Worm (Caenorhabditis elegans) whole organism, L4 larva: ENCODE measurements around the gene F08F3.1.

Source experiments
- F10B5.3 ChIP-seq: sonication (generic microtip); optimal IDR thresholded peaks from 2 replicates; lab custom pipeline; 2016; ENCODE audit warnings: mild to moderate bottlenecking, missing genetic modification characterization, missing compliant biosample characterization
- F37D6.2 ChIP-seq: sonication (generic microtip); optimal IDR thresholded peaks from 2 replicates; lab custom pipeline; 2016; ENCODE audit warnings: mild to moderate bottlenecking, missing genetic modification characterization, missing compliant biosample characterization
- ZK337.2 ChIP-seq: fragments of 200-800 bp; sonication (Bioruptor generic); IDR thresholded peaks from 2 replicates; pipeline ENCODE4 v1.3.6; 2022; ENCODE audit warnings: missing genetic modification reagents, missing genetic modification characterization, missing compliant biosample characterization
- aha-1 ChIP-seq: fragments of 150-350 bp; peaks from one replicate; lab custom pipeline; 2014; ENCODE audit warnings: missing biosample characterization, missing genetic modification characterization
- attf-4 ChIP-seq: sonication (generic microtip); optimal IDR thresholded peaks from 3 replicates; lab custom pipeline; 2017; ENCODE audit warnings: missing biosample characterization, missing genetic modification characterization
- ceh-82 ChIP-seq: sonication (generic microtip); optimal IDR thresholded peaks from 2 replicates; lab custom pipeline; 2017; ENCODE audit warnings: missing biosample characterization, missing genetic modification characterization
- daf-16 ChIP-seq, 3 experiments: sonication (generic microtip); optimal IDR thresholded peaks; 2 replicates each; lab custom pipeline; 2016 to 2017; ENCODE audit warnings: missing genetic modification characterization in 3 of 3, missing genetic modification reagents in 3 of 3, mild to moderate bottlenecking in 2 of 3, missing compliant biosample characterization in 2 of 3, missing biosample characterization in 1 of 3, moderate library complexity in 1 of 3
- daf-19 ChIP-seq: fragments of 200-800 bp; sonication (Bioruptor generic); conservative IDR thresholded peaks from 2 replicates; pipeline ENCODE4 v1.3.6; 2022; ENCODE audit warnings: missing genetic modification characterization, missing compliant biosample characterization
- daf-8 ChIP-seq: fragments of 200-800 bp; sonication (Bioruptor generic); IDR thresholded peaks from 2 replicates; pipeline ENCODE4 v1.3.6; 2022; ENCODE audit warnings: missing genetic modification characterization, missing compliant biosample characterization
- dmd-8 ChIP-seq: fragments of 200-800 bp; sonication (Bioruptor generic); IDR thresholded peaks from 2 replicates; pipeline ENCODE4 v1.3.6; 2022; ENCODE audit warnings: missing genetic modification characterization, missing compliant biosample characterization
- dve-1 ChIP-seq: sonication (generic microtip); optimal IDR thresholded peaks from 2 replicates; lab custom pipeline; 2017; ENCODE audit warnings: antibody characterized with exemption, mild to moderate bottlenecking, missing genetic modification characterization, missing compliant biosample characterization; ENCODE audit not compliant: insufficient read depth
- egl-27 ChIP-seq: sonication (generic microtip); optimal IDR thresholded peaks from 3 replicates; lab custom pipeline; 2017; ENCODE audit warnings: missing biosample characterization, missing genetic modification reagents, missing genetic modification characterization
- fos-1 ChIP-seq: fragments of 150-350 bp; optimal IDR thresholded peaks from 2 replicates; lab custom pipeline; 2014; ENCODE audit warnings: missing biosample characterization, missing genetic modification characterization
- hlh-30 ChIP-seq: sonication (generic microtip); optimal IDR thresholded peaks from 2 replicates; lab custom pipeline; 2017; ENCODE audit warnings: antibody characterized with exemption, mild to moderate bottlenecking, missing genetic modification characterization, missing compliant biosample characterization; ENCODE audit not compliant: insufficient read depth
- lin-38 ChIP-seq: fragments of 200-800 bp; sonication (Bioruptor generic); IDR thresholded peaks from 2 replicates; pipeline ENCODE4 v1.3.6; 2022; ENCODE audit warnings: missing genetic modification reagents, missing genetic modification characterization, missing compliant biosample characterization
- mxl-2 ChIP-seq: fragments of 200-800 bp; sonication (Bioruptor generic); conservative IDR thresholded peaks from 2 replicates; pipeline ENCODE4 v1.3.6; 2022; ENCODE audit warnings: missing genetic modification reagents, missing genetic modification characterization, missing compliant biosample characterization
- nhr-11 ChIP-seq: fragments of 150-350 bp; optimal IDR thresholded peaks from 2 replicates; lab custom pipeline; 2014; ENCODE audit warnings: missing biosample characterization, missing genetic modification characterization
- nhr-76 ChIP-seq: fragments of 150-350 bp; optimal IDR thresholded peaks from 2 replicates; lab custom pipeline; 2014; ENCODE audit warnings: missing biosample characterization, missing genetic modification characterization
- nhr-77 ChIP-seq: fragments of 150-350 bp; optimal IDR thresholded peaks from 2 replicates; lab custom pipeline; 2014; ENCODE audit warnings: missing biosample characterization, missing genetic modification characterization
- pha-4 ChIP-seq, 2 experiments: fragments of 150-350 bp in 1 of 2; fragments of 200-800 bp in 1 of 2; sonication (Bioruptor generic) in 1 of 2; IDR thresholded peaks in 1 of 2; optimal IDR thresholded peaks in 1 of 2; 2 replicates each; pipeline versions ENCODE4 v1.3.6 to Lab custom; 2014 to 2022; ENCODE audit warnings: missing genetic modification characterization in 2 of 2, missing genetic modification reagents in 2 of 2, missing biosample characterization in 1 of 2, missing compliant biosample characterization in 1 of 2
- pqm-1 ChIP-seq: sonication (generic microtip); optimal IDR thresholded peaks from 2 replicates; lab custom pipeline; 2017; ENCODE audit warnings: missing biosample characterization, missing genetic modification characterization
- skn-1 ChIP-seq: fragments of 150-350 bp; optimal IDR thresholded peaks from 2 replicates; lab custom pipeline; 2014; ENCODE audit warnings: missing biosample characterization, missing genetic modification characterization
- snpc-1.2 ChIP-seq: fragments of 200-800 bp; sonication (Bioruptor generic); IDR thresholded peaks from 2 replicates; pipeline ENCODE4 v1.3.6; 2022; ENCODE audit warnings: missing genetic modification reagents, missing genetic modification characterization, missing compliant biosample characterization
- snpc-4 ChIP-seq: fragments of 150-350 bp; optimal IDR thresholded peaks from 2 replicates; lab custom pipeline; 2014; ENCODE audit warnings: missing biosample characterization, missing genetic modification characterization
- spr-3 ChIP-seq: fragments of 200-800 bp; sonication (Bioruptor generic); optimal IDR thresholded peaks from 2 replicates; lab custom pipeline; 2018; ENCODE audit warnings: mild to moderate bottlenecking, missing genetic modification characterization, missing compliant biosample characterization
- tra-1 ChIP-seq: fragments of 200-800 bp; sonication (Bioruptor generic); IDR thresholded peaks from 2 replicates; pipeline ENCODE4 v1.3.6; 2022; ENCODE audit warnings: missing genetic modification reagents, missing genetic modification characterization, missing compliant biosample characterization
- unc-39 ChIP-seq: sonication (generic microtip); optimal IDR thresholded peaks from 2 replicates; lab custom pipeline; 2017; ENCODE audit warnings: missing biosample characterization, missing genetic modification characterization
- unc-62 ChIP-seq, 3 experiments: fragments of 150-350 bp in 1 of 3; sonication (generic microtip); optimal IDR thresholded peaks in 2 of 3; peaks in 1 of 3; 1 replicate in 1 of 3; 2 replicates in 2 of 3; lab custom pipeline; 2014 to 2017; ENCODE audit warnings: missing biosample characterization in 3 of 3, missing genetic modification characterization in 3 of 3, missing genetic modification reagents in 3 of 3, missing genotype in 1 of 3
- zag-1 ChIP-seq: fragments of 150-350 bp; optimal IDR thresholded peaks from 2 replicates; lab custom pipeline; 2014; ENCODE audit warnings: missing biosample characterization, missing genetic modification characterization
- zip-11 ChIP-seq: fragments of 200-800 bp; sonication (Bioruptor generic); IDR thresholded peaks from 2 replicates; pipeline ENCODE4 v1.3.6; 2022; ENCODE audit warnings: missing genetic modification characterization, missing compliant biosample characterization
- ztf-7 ChIP-seq: fragments of 150-350 bp; optimal IDR thresholded peaks from 2 replicates; lab custom pipeline; 2014; ENCODE audit warnings: missing biosample characterization, missing genetic modification characterization

F08F3.1 gene

ce11 chrV:5433020-5433419 is 12.9 kb upstream of the F08F3.1 start, which contains the start of gene acl-6 (continued):
- TF ChIP-seq pqm-1 (tag; lab: Kevin White, UChicago) (peak; percentile 99), F10B5.3 (tag; lab: Kevin White, UChicago) (no peak), hlh-30 (peak; percentile 67), dmd-8 (GFP tag; lab: Robert Waterston, UW) (no peak), skn-1 (tag; lab: Kevin White, UChicago) (no peak), daf-8 (no peak), snpc-1.2 (no peak), nhr-76 (tag; lab: Kevin White, UChicago) (no peak), attf-4 (tag; lab: Kevin White, UChicago) (no peak), lin-38 (peak; percentile 97), fos-1 (tag; lab: Kevin White, UChicago) (no peak), nhr-77 (tag; lab: Kevin White, UChicago) (peak; percentile 95), ceh-82 (tag; lab: Kevin White, UChicago) (no peak), mxl-2 (GFP tag; lab: Robert Waterston, UW) (no peak), ztf-7 (no peak)
- TF ChIP-seq, all 104 proteins: peak for 28

ce11 chrV:5439068-5439467 is 6.9 kb upstream of the F08F3.1 start, which contains the start of gene snpc-1.3:
Gene snpc-1.3, minus strand, starts transcription at chrV:5439168.
- TF ChIP-seq snpc-4 (tag; lab: Kevin White, UChicago) (no peak), tra-1 (0 out of 2 replicates have a peak, but pooled peaks have one; percentile 63), dve-1 (tag; lab: Kevin White, UChicago) (no peak), ZK337.2 (GFP tag; lab: Robert Waterston, UW) (no peak), nhr-11 (tag; lab: Kevin White, UChicago) (no peak), nhr-77 (tag; lab: Kevin White, UChicago) (no peak)

ce11 chrV:5442366-5442765 is 3.6 kb upstream of the F08F3.1 start:
- TF ChIP-seq dmd-8 (GFP tag; lab: Robert Waterston, UW) (no peak), daf-16 (GFP tag; optimal IDR thresholded peaks at IDR 0.05; lab: Kevin White, UChicago) (no peak), daf-16 (tag; optimal IDR thresholded peaks at IDR 0.05; lab: Kevin White, UChicago) (no peak), unc-62 (GFP tag; optimal IDR thresholded peaks at IDR 0.05 in 1 of 2; lab: Kevin White, UChicago) (peak in 1 of 2 experiments; percentile 95), unc-62 (tag; optimal IDR thresholded peaks at IDR 0.05; lab: Kevin White, UChicago) (no peak)

- no peak for TF ChIP-seq unc-39
- TF ChIP-seq F10B5.3 (tag; lab: Kevin White, UChicago), result no peak
- no peak for TF ChIP-seq pha-4 (GFP tag; IDR thresholded peaks at IDR 0.05; lab: Robert Waterston, UW)
- no peak for TF ChIP-seq pha-4 (tag; optimal IDR thresholded peaks at IDR 0.05; lab: Kevin White, UChicago)
- TF ChIP-seq unc-62 (GFP tag; optimal IDR thresholded peaks at IDR 0.05 in 1 of 2; lab: Kevin White, UChicago), result peak in 1 of 2 experiments; percentile 57
- no peak for TF ChIP-seq unc-62 (tag; optimal IDR thresholded peaks at IDR 0.05; lab: Kevin White, UChicago)
These were observed 1.9 kb upstream of the F08F3.1 start for ce11 chrV:5444037-5444436.

ce11 chrV:5447057-5447456 is 1.1 kb downstream of the F08F3.1 start:
- TF ChIP-seq nhr-77 (tag; lab: Kevin White, UChicago), result no peak
- TF ChIP-seq aha-1, result peak; percentile 45
- no peak for TF ChIP-seq dmd-8 (GFP tag; lab: Robert Waterston, UW)
- no peak for TF ChIP-seq tra-1

- no peak for TF ChIP-seq ZK337.2 (GFP tag; lab: Robert Waterston, UW)
- TF ChIP-seq nhr-77 (tag; lab: Kevin White, UChicago), result no peak
- TF ChIP-seq lin-38, result no peak
- TF ChIP-seq aha-1, result peak; percentile 73
- TF ChIP-seq spr-3 (GFP tag; lab: Kevin White, UChicago), result no peak
- no peak for TF ChIP-seq egl-27 (tag; lab: Kevin White, UChicago)
- no peak for TF ChIP-seq F37D6.2 (tag; lab: Kevin White, UChicago)
- TF ChIP-seq zip-11 (GFP tag; lab: Robert Waterston, UW), result no peak
- TF ChIP-seq unc-62 (GFP tag; optimal IDR thresholded peaks at IDR 0.05 in 1 of 2; lab: Kevin White, UChicago), result peak in 1 of 2 experiments; percentile 82
- TF ChIP-seq unc-62 (tag; optimal IDR thresholded peaks at IDR 0.05; lab: Kevin White, UChicago), result no peak
- TF ChIP-seq daf-19, result no peak
- no peak for TF ChIP-seq zag-1
- TF ChIP-seq, all 104 proteins: peak for 2
These were observed 4.8 kb downstream of the F08F3.1 start for ce11 chrV:5450742-5451141.
